Worm (Caenorhabditis elegans) whole organism, L1 larva: ENCODE measurements around the gene smrd-1.

ENCODE experiments used
- C34B4.2 ChIP-seq: sonication (generic microtip); optimal IDR thresholded peaks from 2 replicates; lab custom pipeline; 2017; ENCODE audit warnings: mild to moderate bottlenecking, missing genetic modification characterization, missing compliant biosample characterization
- ceh-90 ChIP-seq: sonication (generic microtip); optimal IDR thresholded peaks from 2 replicates; lab custom pipeline; 2016; ENCODE audit warnings: missing genetic modification characterization, missing compliant biosample characterization
- dsc-1 ChIP-seq: sonication (generic microtip); optimal IDR thresholded peaks from 2 replicates; lab custom pipeline; 2016; ENCODE audit warnings: mild to moderate bottlenecking, missing genetic modification characterization, missing compliant biosample characterization
- efl-1 ChIP-seq, 4 experiments: fragments of 150-350 bp; optimal IDR thresholded peaks in 3 of 4; peaks in 1 of 4; 1 replicate in 1 of 4; 2 replicates in 3 of 4; lab custom pipeline; 2014; ENCODE audit warnings: missing biosample characterization in 2 of 4, missing genetic modification characterization in 2 of 4, missing genetic modification reagents in 2 of 4
- efl-3 ChIP-seq: fragments of 200-800 bp; sonication (Bioruptor generic); optimal IDR thresholded peaks from 2 replicates; lab custom pipeline; 2018; ENCODE audit warnings: mild to moderate bottlenecking, missing genetic modification characterization, missing compliant biosample characterization
- egl-13 ChIP-seq: sonication (generic microtip); optimal IDR thresholded peaks from 2 replicates; lab custom pipeline; 2016; ENCODE audit warnings: missing genotype, missing genetic modification reagents, missing genetic modification characterization, missing compliant biosample characterization
- fkh-4 ChIP-seq: sonication (generic microtip); optimal IDR thresholded peaks from 2 replicates; lab custom pipeline; 2016; ENCODE audit warnings: missing compliant biosample characterization, missing genetic modification characterization, borderline replicate concordance
- fkh-8 ChIP-seq: sonication (generic microtip); optimal IDR thresholded peaks from 2 replicates; lab custom pipeline; 2016; ENCODE audit warnings: mild to moderate bottlenecking, missing genetic modification characterization, missing compliant biosample characterization
- grh-1 ChIP-seq: fragments of 200-800 bp; sonication (Bioruptor generic); IDR thresholded peaks from 2 replicates; pipeline ENCODE4 v1.3.6; 2022; ENCODE audit warnings: missing genetic modification reagents, missing genetic modification characterization, missing compliant biosample characterization
- hlh-17 ChIP-seq: fragments of 200-800 bp; sonication (Bioruptor generic); optimal IDR thresholded peaks from 2 replicates; lab custom pipeline; 2018; ENCODE audit warnings: missing genetic modification characterization, mild to moderate bottlenecking, missing compliant biosample characterization, moderate library complexity, borderline replicate concordance
- hlh-4 ChIP-seq: sonication (generic microtip); optimal IDR thresholded peaks from 2 replicates; lab custom pipeline; 2016; ENCODE audit warnings: mild to moderate bottlenecking, missing genetic modification characterization, missing compliant biosample characterization
- hpl-2 ChIP-seq: fragments of 150-350 bp; optimal IDR thresholded peaks from 2 replicates; lab custom pipeline; 2014; ENCODE audit warnings: missing biosample characterization, missing genetic modification reagents, missing genetic modification characterization
- jun-1 ChIP-seq: fragments of 150-350 bp; optimal IDR thresholded peaks from 2 replicates; lab custom pipeline; 2014; ENCODE audit warnings: missing biosample characterization, missing genetic modification reagents, missing genetic modification characterization
- lin-14 ChIP-seq: fragments of 200-800 bp; sonication (Bioruptor generic); optimal IDR thresholded peaks from 2 replicates; lab custom pipeline; 2018; ENCODE audit warnings: mild to moderate bottlenecking, missing genetic modification characterization, moderate library complexity, missing compliant biosample characterization
- lsy-2 ChIP-seq, 2 experiments: fragments of 150-350 bp; optimal IDR thresholded peaks; 2 replicates each; lab custom pipeline; 2014; ENCODE audit warnings: missing biosample characterization in 2 of 2, missing genetic modification characterization in 2 of 2
- mab-9 ChIP-seq: fragments of 200-800 bp; sonication (Bioruptor generic); IDR thresholded peaks from 2 replicates; pipeline ENCODE4 v1.3.6; 2022; ENCODE audit warnings: missing genetic modification reagents, missing genetic modification characterization, missing compliant biosample characterization
- nhr-11 ChIP-seq: fragments of 150-350 bp; optimal IDR thresholded peaks from 2 replicates; lab custom pipeline; 2014; ENCODE audit warnings: missing biosample characterization, missing genetic modification characterization
- nhr-12 ChIP-seq: sonication (generic microtip); optimal IDR thresholded peaks from 2 replicates; lab custom pipeline; 2017; ENCODE audit warnings: missing biosample characterization, missing genetic modification characterization
- nhr-237 ChIP-seq: fragments of 150-350 bp; optimal IDR thresholded peaks from 2 replicates; lab custom pipeline; 2014; ENCODE audit warnings: missing biosample characterization, missing genetic modification characterization
- nhr-28 ChIP-seq: fragments of 150-350 bp; optimal IDR thresholded peaks from 2 replicates; lab custom pipeline; 2014; ENCODE audit warnings: missing biosample characterization, missing genetic modification characterization
- nhr-47 ChIP-seq: sonication (generic microtip); optimal IDR thresholded peaks from 2 replicates; lab custom pipeline; 2016; ENCODE audit warnings: mild to moderate bottlenecking, missing genetic modification characterization, moderate library complexity, missing compliant biosample characterization
- nhr-76 ChIP-seq: sonication (generic microtip); optimal IDR thresholded peaks from 2 replicates; lab custom pipeline; 2017; ENCODE audit warnings: missing biosample characterization, missing genetic modification characterization
- nhr-77 ChIP-seq: fragments of 150-350 bp; optimal IDR thresholded peaks from 2 replicates; lab custom pipeline; 2014; ENCODE audit warnings: missing biosample characterization, missing genetic modification characterization
- nhr-85 ChIP-seq: sonication (generic microtip); peaks from one replicate; lab custom pipeline; 2016; ENCODE audit warnings: missing genetic modification characterization, inconsistent platforms, missing compliant biosample characterization
- nhr-90 ChIP-seq: sonication (generic microtip); optimal IDR thresholded peaks from 2 replicates; lab custom pipeline; 2016; ENCODE audit warnings: mild to moderate bottlenecking, missing genetic modification characterization, missing compliant biosample characterization; ENCODE audit not compliant: poor library complexity
- pag-3 ChIP-seq: sonication (generic microtip); optimal IDR thresholded peaks from 2 replicates; lab custom pipeline; 2017; ENCODE audit warnings: missing genetic modification characterization, mild to moderate bottlenecking, missing compliant biosample characterization, antibody characterized with exemption, borderline replicate concordance; ENCODE audit not compliant: insufficient read depth
- snpc-4 ChIP-seq: fragments of 150-350 bp; optimal IDR thresholded peaks from 2 replicates; lab custom pipeline; 2014; ENCODE audit warnings: missing biosample characterization, missing genetic modification characterization
- sup-37 ChIP-seq: fragments of 200-800 bp; sonication (Bioruptor generic); optimal IDR thresholded peaks from 2 replicates; lab custom pipeline; 2018; ENCODE audit warnings: mild to moderate bottlenecking, missing genetic modification characterization, missing compliant biosample characterization
- swsn-7 ChIP-seq: sonication (generic microtip); optimal IDR thresholded peaks from 2 replicates; lab custom pipeline; 2016; ENCODE audit warnings: missing genetic modification characterization, missing compliant biosample characterization
- tlp-1 ChIP-seq: fragments of 150-350 bp; optimal IDR thresholded peaks from 2 replicates; lab custom pipeline; 2014; ENCODE audit warnings: missing biosample characterization, missing genetic modification characterization
- unc-130 ChIP-seq: fragments of 150-350 bp; optimal IDR thresholded peaks from 2 replicates; lab custom pipeline; 2017; ENCODE audit warnings: missing biosample characterization, missing genetic modification characterization, inconsistent platforms
- unc-98 ChIP-seq: fragments of 200-800 bp; sonication (Bioruptor generic); IDR thresholded peaks from 2 replicates; pipeline ENCODE4 v1.3.6; 2022; ENCODE audit warnings: missing genetic modification characterization, missing compliant biosample characterization
- xbp-1 ChIP-seq: sonication (generic microtip); optimal IDR thresholded peaks from 2 replicates; lab custom pipeline; 2016; ENCODE audit warnings: missing genetic modification characterization, missing compliant biosample characterization
- zip-4 ChIP-seq: fragments of 200-800 bp; sonication (Bioruptor generic); optimal IDR thresholded peaks from 2 replicates; lab custom pipeline; 2018; ENCODE audit warnings: mild to moderate bottlenecking, missing genetic modification characterization, moderate library complexity, missing compliant biosample characterization
- ztf-11 ChIP-seq, 2 experiments: sonication (generic microtip); optimal IDR thresholded peaks; 2 replicates each; lab custom pipeline; 2016 to 2017; ENCODE audit warnings: missing genetic modification characterization in 2 of 2, missing biosample characterization in 1 of 2, missing compliant biosample characterization in 1 of 2
- ztf-4 ChIP-seq: fragments of 150-350 bp; optimal IDR thresholded peaks from 2 replicates; lab custom pipeline; 2014; ENCODE audit warnings: missing biosample characterization, missing genetic modification characterization

Gene smrd-1

ce11 chrIII:10398919-10399318, 36.9 kb downstream of the smrd-1 start (continued):
- TF ChIP-seq lsy-2 (tag; optimal IDR thresholded peaks at IDR 0.05; lab: Kevin White, UChicago) (peak in 1 of 2 experiments; percentile 58), nhr-237 (tag; lab: Kevin White, UChicago) (no peak), efl-3 (GFP tag; lab: Kevin White, UChicago) (no peak)

DNA sequence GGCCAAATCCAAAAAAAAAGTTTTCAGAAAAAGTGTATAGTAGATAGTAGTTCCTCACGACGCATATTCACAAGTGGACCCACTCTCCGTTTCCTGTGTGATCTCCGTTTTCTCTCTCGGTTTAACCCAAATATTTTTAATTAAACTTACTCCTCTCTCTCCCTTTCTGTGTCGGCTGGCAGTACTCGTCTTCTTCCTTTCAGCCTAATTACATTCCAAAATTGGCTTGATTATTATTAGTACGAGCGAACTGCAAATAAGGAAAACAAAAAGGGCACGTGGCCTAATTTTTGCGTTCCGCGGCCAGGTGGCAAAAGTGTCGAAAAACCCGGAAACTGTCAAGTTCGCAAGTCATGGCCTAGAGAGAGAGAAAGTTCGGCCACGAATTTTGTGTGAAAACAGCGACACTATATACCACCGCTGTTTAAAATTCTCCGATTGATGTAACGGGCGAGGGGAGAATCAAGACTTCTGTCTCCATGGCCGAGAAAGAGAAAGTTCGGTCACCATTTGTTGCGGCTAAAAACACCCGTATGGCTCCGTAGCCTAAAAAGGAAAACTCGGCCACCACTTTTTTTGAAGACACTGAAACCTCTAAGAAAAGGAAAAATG, 38.8 kb downstream of the smrd-1 start:
- no peak for TF ChIP-seq xbp-1 (tag; lab: Kevin White, UChicago)
- TF ChIP-seq sup-37 (GFP tag; lab: Kevin White, UChicago): no peak
- no peak for TF ChIP-seq unc-130 (tag; lab: Kevin White, UChicago)
- TF ChIP-seq fkh-8: no peak
- TF ChIP-seq hpl-2 (GFP tag; lab: Kevin White, UChicago): no peak
- peak; percentile 52 for TF ChIP-seq lin-14 (GFP tag; lab: Kevin White, UChicago)
- TF ChIP-seq hlh-17: no peak

DNA sequence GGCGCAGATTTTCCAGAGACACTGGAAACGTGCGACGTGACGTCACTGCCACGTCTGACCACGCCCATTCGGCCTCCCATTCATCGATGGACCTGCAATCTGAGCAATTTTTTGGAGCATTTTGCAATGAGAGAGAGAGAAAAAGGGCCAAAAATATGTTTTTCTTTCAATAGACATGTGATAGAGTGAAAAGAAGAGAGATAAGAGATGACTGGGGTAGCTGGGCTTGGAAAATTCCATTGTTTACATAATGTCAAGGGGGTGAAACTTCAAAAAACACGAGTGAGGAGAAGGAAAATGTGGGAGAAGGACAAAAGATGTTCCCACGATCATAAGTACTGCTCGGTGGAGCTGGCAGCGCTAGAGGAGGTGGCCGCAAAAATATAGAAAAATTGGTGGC, 39.8 kb downstream of the smrd-1 start, which contains the start of gene M03C11.1:
TSS of gene M03C11.1 (minus strand) at position 101 of the 400 bp plus-strand sequence.
- no peak for TF ChIP-seq snpc-4 (tag; lab: Kevin White, UChicago)
- no peak for TF ChIP-seq swsn-7 (tag; lab: Kevin White, UChicago)
- no peak for TF ChIP-seq egl-13 (tag; lab: Kevin White, UChicago)
- TF ChIP-seq grh-1 (GFP tag; lab: Robert Waterston, UW): no peak
- TF ChIP-seq lsy-2 (tag; optimal IDR thresholded peaks at IDR 0.05; lab: Kevin White, UChicago): peak in 1 of 2 experiments; percentile 12
- no peak for TF ChIP-seq nhr-90 (tag; lab: Kevin White, UChicago)
- no peak for TF ChIP-seq nhr-76 (tag; lab: Kevin White, UChicago)
- no peak for TF ChIP-seq nhr-85 (tag; lab: Kevin White, UChicago)

ce11 chrIII:10391628-10392027, 44.2 kb downstream of the smrd-1 start, which contains the start of gene M03C11.9:
Gene M03C11.9, minus strand, starts transcription at chrIII:10391728.
- TF ChIP-seq tlp-1 (tag; lab: Kevin White, UChicago) (no peak), fkh-4 (no peak), nhr-77 (tag; lab: Kevin White, UChicago) (no peak)

DNA sequence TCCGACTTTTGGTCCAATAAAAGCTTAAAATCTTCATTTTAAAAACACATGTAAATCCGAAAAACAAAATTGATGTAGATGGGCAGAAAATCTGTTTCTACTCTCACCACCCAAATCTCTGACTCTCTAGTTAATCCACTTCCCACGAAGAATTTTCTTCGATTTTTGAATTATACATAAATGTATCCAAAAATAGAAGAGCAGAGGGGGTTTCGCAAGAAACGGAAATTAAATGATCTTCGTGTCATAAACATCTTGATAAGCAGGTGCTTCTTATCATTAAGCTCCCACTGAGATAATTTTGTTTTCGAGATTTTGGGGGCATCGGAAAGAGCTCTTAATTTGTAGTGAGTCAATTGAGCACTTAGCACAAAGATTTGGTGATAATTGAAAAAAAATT, 46.2 kb downstream of the smrd-1 start:
- TF ChIP-seq hlh-4 (no peak), nhr-12 (tag; lab: Kevin White, UChicago) (no peak), nhr-47 (tag; lab: Kevin White, UChicago) (peak; percentile 37), egl-13 (tag; lab: Kevin White, UChicago) (peak; percentile 72), nhr-11 (tag; lab: Kevin White, UChicago) (no peak), jun-1 (no peak), C34B4.2 (tag; lab: Kevin White, UChicago) (no peak), nhr-237 (tag; lab: Kevin White, UChicago) (no peak), nhr-28 (tag; lab: Kevin White, UChicago) (no peak), ceh-90 (tag; lab: Kevin White, UChicago) (no peak), pag-3 (no peak), efl-1 (optimal IDR thresholded peaks at IDR 0.05; lab: Kevin White, UChicago) (no peak), efl-1 (GFP tag; optimal IDR thresholded peaks at IDR 0.05 in 1 of 2; lab: Kevin White, UChicago) (no peak), dsc-1 (tag; lab: Kevin White, UChicago) (peak; percentile 87), zip-4 (no peak), unc-98 (GFP tag; lab: Robert Waterston, UW) (no peak), ztf-4 (tag; lab: Kevin White, UChicago) (no peak), ztf-11 (tag; optimal IDR thresholded peaks at IDR 0.05; lab: Kevin White, UChicago) (no peak), mab-9 (GFP tag; lab: Robert Waterston, UW) (no peak), fkh-4 (no peak), hpl-2 (GFP tag; lab: Kevin White, UChicago) (no peak)
